Fruit fly (Drosophila melanogaster) whole organism, adult: ENCODE results near the gene CG8136.
A peak's percentile ranks its signal among the peaks of the same experiment; 100 is the strongest.

Source experiments
- CG11617 ChIP-seq: fragments of 200-800 bp; sonication (Bioruptor generic); optimal IDR thresholded peaks from 2 replicates; lab custom pipeline; 2017; ENCODE audit warnings: mild to moderate bottlenecking, missing biosample characterization, missing genetic modification reagents, missing genetic modification characterization
- CG12768 ChIP-seq: fragments of 200-800 bp; sonication (Bioruptor generic); optimal IDR thresholded peaks from 2 replicates; lab custom pipeline; 2017; ENCODE audit warnings: missing biosample characterization, missing genetic modification characterization, mild to moderate bottlenecking, moderate library complexity, missing genetic modification reagents
- CG14711 ChIP-seq: fragments of 200-800 bp; sonication (Bioruptor generic); optimal IDR thresholded peaks from 2 replicates; lab custom pipeline; 2018; ENCODE audit warnings: missing biosample characterization, mild to moderate bottlenecking, missing genetic modification characterization, moderate library complexity
- CG1620 ChIP-seq: fragments of 200-800 bp; sonication (Bioruptor generic); optimal IDR thresholded peaks from 2 replicates; lab custom pipeline; 2016; ENCODE audit warnings: missing biosample characterization, missing genetic modification characterization
- CG33017 ChIP-seq: fragments of 200-800 bp; sonication (Bioruptor generic); optimal IDR thresholded peaks from 2 replicates; lab custom pipeline; 2018; ENCODE audit warnings: missing biosample characterization, mild to moderate bottlenecking, missing genetic modification characterization, moderate library complexity
- CG5204 ChIP-seq: fragments of 200-800 bp; sonication (Bioruptor generic); optimal IDR thresholded peaks from 2 replicates; lab custom pipeline; 2016; ENCODE audit warnings: missing biosample characterization, missing genetic modification characterization
- CG7045 ChIP-seq: fragments of 200-800 bp; sonication (Bioruptor generic); optimal IDR thresholded peaks from 2 replicates; lab custom pipeline; 2017; ENCODE audit warnings: missing biosample characterization, mild to moderate bottlenecking, missing genetic modification characterization
- CG7101 ChIP-seq: fragments of 200-800 bp; sonication (Bioruptor generic); optimal IDR thresholded peaks from 2 replicates; lab custom pipeline; 2018; ENCODE audit warnings: missing biosample characterization, mild to moderate bottlenecking, missing genetic modification characterization, moderate library complexity
- Clk ChIP-seq: fragments of 200-800 bp; sonication (Bioruptor generic); optimal IDR thresholded peaks from 2 replicates; lab custom pipeline; 2017; ENCODE audit warnings: missing biosample characterization, missing genetic modification characterization
- Crg-1 ChIP-seq: fragments of 200-800 bp; sonication (Bioruptor generic); optimal IDR thresholded peaks from 2 replicates; lab custom pipeline; 2016; ENCODE audit warnings: missing biosample characterization, missing genetic modification characterization
- Hr96 ChIP-seq: fragments of 200-800 bp; sonication (Bioruptor generic); optimal IDR thresholded peaks from 2 replicates; lab custom pipeline; 2016; ENCODE audit warnings: missing biosample characterization, missing genetic modification characterization
- Mnt ChIP-seq: fragments of 200-800 bp; sonication (Bioruptor generic); optimal IDR thresholded peaks from 2 replicates; lab custom pipeline; 2016; ENCODE audit warnings: missing biosample characterization, mild to moderate bottlenecking, missing genetic modification characterization
- bab1 ChIP-seq: fragments of 200-800 bp; sonication (Bioruptor generic); optimal IDR thresholded peaks from 3 replicates; lab custom pipeline; 2019; ENCODE audit warnings: missing biosample characterization, mild to moderate bottlenecking, missing genetic modification characterization, moderate library complexity
- cic ChIP-seq: fragments of 200-800 bp; sonication (Bioruptor generic); optimal IDR thresholded peaks from 2 replicates; lab custom pipeline; 2017; ENCODE audit warnings: missing biosample characterization, mild to moderate bottlenecking, missing genetic modification characterization, moderate library complexity
- cnc ChIP-seq, 2 experiments: fragments of >200 bp; optimal IDR thresholded peaks; 2 replicates each; lab custom pipeline; 2017
- kay ChIP-seq: fragments of 200-800 bp; sonication (Bioruptor generic); peaks from one replicate; lab custom pipeline; 2016; ENCODE audit warnings: missing biosample characterization, missing genetic modification characterization, borderline replicate concordance
- ovo ChIP-seq: fragments of 200-800 bp; sonication (Bioruptor generic); optimal IDR thresholded peaks from 2 replicates; lab custom pipeline; 2016; ENCODE audit warnings: missing biosample characterization, missing genetic modification characterization
- pad ChIP-seq: fragments of 200-800 bp; sonication (Bioruptor generic); optimal IDR thresholded peaks from 3 replicates; lab custom pipeline; 2017; ENCODE audit warnings: missing biosample characterization, missing genetic modification characterization, mild to moderate bottlenecking, moderate library complexity, missing genetic modification reagents
- tj ChIP-seq: fragments of 200-800 bp; sonication (Bioruptor generic); optimal IDR thresholded peaks from 3 replicates; lab custom pipeline; 2017; ENCODE audit warnings: missing biosample characterization, mild to moderate bottlenecking, missing genetic modification characterization, moderate library complexity
- toe ChIP-seq: fragments of 200-800 bp; sonication (Bioruptor generic); optimal IDR thresholded peaks from 2 replicates; lab custom pipeline; 2016; ENCODE audit warnings: missing biosample characterization, missing genetic modification characterization

Gene CG8136

dm6 chr3R:8742661-8743060 lies 21.5 kb downstream of the CG8136 start:
- TF ChIP-seq ovo (GFP tag; lab: Kevin White, UChicago) (no peak), Crg-1 (GFP tag; lab: Kevin White, UChicago) (no peak)

DNA sequence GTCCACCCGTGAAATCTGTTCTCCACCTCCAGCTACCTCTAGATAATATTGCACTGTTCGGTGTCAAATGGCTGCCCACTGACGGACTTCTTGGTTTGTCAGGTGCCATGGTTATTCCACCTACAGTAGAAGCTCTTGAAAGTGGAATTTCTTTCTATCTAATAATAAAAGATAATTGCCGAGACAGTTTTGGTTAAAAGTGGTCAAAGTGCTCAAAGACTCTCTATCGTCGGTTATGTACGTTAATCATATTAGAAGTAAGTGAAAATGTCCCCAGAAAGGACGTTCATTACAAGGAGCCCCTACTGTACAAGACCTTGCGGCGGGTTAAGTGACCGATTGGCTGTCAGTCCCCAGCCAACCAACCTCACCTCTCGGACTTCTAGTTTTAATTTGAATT lies 23.0 kb downstream of the CG8136 start:
- TF ChIP-seq Hr96 (GFP tag; lab: Kevin White, UChicago) (peak; percentile 20), Mnt (peak; percentile 3), bab1 (peak; percentile 66), CG14711 (tag; lab: Kevin White, UChicago) (no peak), cic (GFP tag; lab: Kevin White, UChicago) (no peak), CG7101 (peak; percentile 22), CG12768 (peak; percentile 22)

DNA sequence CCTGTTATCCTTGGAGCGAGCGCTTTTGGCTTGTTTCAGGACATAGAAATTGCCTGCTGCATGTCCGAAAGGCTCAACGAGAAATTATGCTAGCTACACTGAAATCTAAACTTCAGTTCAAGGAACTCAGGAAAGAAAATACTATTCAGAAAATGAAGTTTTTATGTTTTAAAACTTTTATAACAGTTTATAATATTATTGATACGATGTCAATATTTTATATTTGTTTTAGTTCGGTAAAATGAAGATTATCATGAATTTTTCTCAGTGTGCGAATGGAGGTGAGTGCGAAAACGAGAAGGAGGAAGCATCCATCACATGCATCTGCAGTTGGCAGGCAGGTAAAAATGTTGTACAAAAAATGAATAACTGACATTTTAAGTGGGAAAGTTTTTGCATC lies 25.2 kb downstream of the CG8136 start:
- TF ChIP-seq tj (GFP tag; lab: Kevin White, UChicago) = no peak
- TF ChIP-seq cnc (optimal IDR thresholded peaks at IDR 0.05; lab: Kevin White, UChicago) = no peak
- peak; percentile 38 for TF ChIP-seq CG5204 (GFP tag; lab: Kevin White, UChicago)
- no peak for TF ChIP-seq kay (GFP tag; lab: Kevin White, UChicago)
- no peak for TF ChIP-seq Hr96 (GFP tag; lab: Kevin White, UChicago)
- peak; percentile 63 for TF ChIP-seq CG33017
- TF ChIP-seq CG14711 (tag; lab: Kevin White, UChicago) = peak; percentile 54
- TF ChIP-seq CG7101 = peak; percentile 34
- no peak for TF ChIP-seq CG1620 (GFP tag; lab: Kevin White, UChicago)
- no peak for TF ChIP-seq cic (GFP tag; lab: Kevin White, UChicago)
- TF ChIP-seq pad (GFP tag; lab: Kevin White, UChicago) = no peak
- no peak for TF ChIP-seq toe (GFP tag; lab: Kevin White, UChicago)
- peak; percentile 73 for TF ChIP-seq bab1
- TF ChIP-seq Clk = no peak
- TF ChIP-seq Crg-1 (GFP tag; lab: Kevin White, UChicago) = no peak
- no peak for TF ChIP-seq CG11617 (GFP tag; lab: Kevin White, UChicago)
- no peak for TF ChIP-seq Mnt
- no peak for TF ChIP-seq CG12768
- no peak for TF ChIP-seq CG7045 (GFP tag; lab: Kevin White, UChicago)
- TF ChIP-seq ovo (GFP tag; lab: Kevin White, UChicago) = peak; percentile 47

DNA sequence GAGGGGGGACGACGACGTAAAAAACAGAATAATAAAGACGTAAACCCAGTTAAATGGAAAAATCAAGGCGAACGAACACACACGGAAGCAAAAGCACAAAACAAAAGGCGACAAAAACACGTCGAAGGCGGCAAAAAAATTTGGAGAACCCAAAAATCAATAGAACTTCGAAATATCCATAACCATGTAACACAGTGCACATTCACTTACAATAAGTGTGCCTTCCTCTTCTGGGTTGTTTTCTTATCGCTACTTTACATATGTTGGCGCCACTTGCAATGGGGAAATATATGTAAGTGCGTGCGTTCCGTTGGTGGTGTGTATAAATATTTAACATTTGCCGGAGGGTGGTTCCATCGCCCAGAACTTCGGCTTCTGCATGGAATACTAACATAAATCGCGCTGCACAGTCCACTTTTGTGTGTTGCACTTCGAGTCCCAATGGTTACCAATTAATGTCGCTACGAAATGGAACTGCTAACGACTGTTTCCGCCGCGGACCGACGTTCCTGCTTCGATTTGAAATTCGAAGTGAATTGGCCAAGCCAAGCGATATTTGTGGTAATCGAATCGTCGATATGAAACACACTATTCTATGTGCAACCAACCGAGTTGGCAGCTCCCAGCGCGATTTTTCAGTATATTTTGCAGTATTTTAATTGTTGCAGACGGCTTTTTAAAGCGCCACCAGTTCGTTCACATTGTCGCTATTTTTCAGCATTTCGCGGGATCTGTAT lies 26.1 kb downstream of the CG8136 start, which contains the start of the genes CG9801 and Nasp:
CG9801 (minus strand) TSS at position 542 of the 737 bp plus-strand sequence.
Nasp (plus strand) TSS at position 665 of the 737 bp plus-strand sequence.
- peak; percentile 57 for TF ChIP-seq bab1
- TF ChIP-seq CG33017 = no peak
- no peak for TF ChIP-seq ovo (GFP tag; lab: Kevin White, UChicago)
- TF ChIP-seq Hr96 (GFP tag; lab: Kevin White, UChicago) = no peak
- TF ChIP-seq cnc (optimal IDR thresholded peaks at IDR 0.05; lab: Kevin White, UChicago) = no peak
- no peak for TF ChIP-seq kay (GFP tag; lab: Kevin White, UChicago)
- no peak for TF ChIP-seq toe (GFP tag; lab: Kevin White, UChicago)
- TF ChIP-seq CG11617 (GFP tag; lab: Kevin White, UChicago) = no peak
- TF ChIP-seq CG5204 (GFP tag; lab: Kevin White, UChicago) = no peak
- TF ChIP-seq CG7101 = peak; percentile 30
- TF ChIP-seq CG12768 = peak; percentile 38
- TF ChIP-seq pad (GFP tag; lab: Kevin White, UChicago) = peak; percentile 18
- peak; percentile 19 for TF ChIP-seq Mnt
- TF ChIP-seq CG7045 (GFP tag; lab: Kevin White, UChicago) = no peak
- TF ChIP-seq cic (GFP tag; lab: Kevin White, UChicago) = no peak
- TF ChIP-seq Crg-1 (GFP tag; lab: Kevin White, UChicago) = peak; percentile 42
- peak; percentile 9 for TF ChIP-seq CG14711 (tag; lab: Kevin White, UChicago)
- no peak for TF ChIP-seq tj (GFP tag; lab: Kevin White, UChicago)
- no peak for TF ChIP-seq Clk
- peak; percentile 28 for TF ChIP-seq CG1620 (GFP tag; lab: Kevin White, UChicago)

DNA sequence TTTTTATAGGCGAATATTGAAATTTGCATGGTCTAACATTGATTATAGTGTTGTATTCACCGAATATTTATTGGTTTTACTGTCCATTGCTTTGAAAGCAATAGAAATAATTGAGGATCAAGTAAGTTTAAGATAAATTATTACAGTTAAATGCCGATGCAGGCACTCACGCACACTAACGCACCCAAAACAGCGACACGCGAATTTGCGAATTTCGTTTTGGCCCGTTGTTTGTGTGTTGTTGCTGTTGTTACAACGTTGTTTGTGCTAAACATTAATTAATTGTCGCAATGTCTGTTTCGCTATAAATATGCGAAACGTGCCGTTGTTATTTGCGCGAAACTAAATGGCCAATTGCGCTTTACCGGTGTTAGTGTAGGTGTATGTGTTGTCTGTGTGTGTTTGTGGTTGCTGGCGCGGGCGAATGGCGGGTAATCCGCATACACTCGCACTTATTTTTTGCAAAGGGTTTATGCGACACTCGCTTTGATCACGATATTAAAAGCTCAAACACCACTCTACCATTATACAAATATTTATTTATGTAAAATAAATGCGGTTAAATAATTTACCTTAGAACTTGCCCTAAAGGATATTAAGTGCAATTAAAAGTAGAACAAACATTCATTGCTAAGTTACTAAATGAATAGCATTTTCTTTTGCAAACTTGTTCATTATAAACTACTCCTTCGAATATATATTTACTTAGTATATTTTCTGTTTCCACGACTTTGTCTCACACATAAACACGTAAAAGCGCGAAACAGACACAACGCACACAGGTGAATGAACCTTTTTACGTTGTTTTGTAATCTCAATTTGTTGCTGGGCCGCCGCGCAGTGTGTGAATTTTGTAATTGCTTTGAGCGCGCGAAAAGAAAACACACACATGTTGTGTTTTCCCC lies 27.0 kb downstream of the CG8136 start:
- TF ChIP-seq CG11617 (GFP tag; lab: Kevin White, UChicago) (peak; percentile 85), Crg-1 (GFP tag; lab: Kevin White, UChicago) (peak; percentile 42), Hr96 (GFP tag; lab: Kevin White, UChicago) (peak; percentile 20), CG7101 (peak; percentile 85), kay (GFP tag; lab: Kevin White, UChicago) (peak; percentile 83), CG12768 (peak; percentile 82), tj (GFP tag; lab: Kevin White, UChicago) (peak; percentile 70), Clk (peak; percentile 69), pad (GFP tag; lab: Kevin White, UChicago) (peak; percentile 58), Mnt (peak; percentile 28), toe (GFP tag; lab: Kevin White, UChicago) (peak; percentile 45), CG5204 (GFP tag; lab: Kevin White, UChicago) (peak; percentile 64), CG1620 (GFP tag; lab: Kevin White, UChicago) (peak; percentile 6), bab1 (peak; percentile 87), cic (GFP tag; lab: Kevin White, UChicago) (peak; percentile 31), CG7045 (GFP tag; lab: Kevin White, UChicago) (peak; percentile 84), cnc (optimal IDR thresholded peaks at IDR 0.05; lab: Kevin White, UChicago) (no peak), CG33017 (peak; percentile 92), CG14711 (tag; lab: Kevin White, UChicago) (peak; percentile 79), ovo (GFP tag; lab: Kevin White, UChicago) (peak; percentile 45)
